Fruit fly (Drosophila melanogaster) whole organism, pupa: ENCODE measurements around the gene CG42258.

Experiments used
- EcR ChIP-seq: fragments of 200-800 bp; sonication (Bioruptor generic); optimal IDR thresholded peaks from 3 replicates; lab custom pipeline; 2019; ENCODE audit warnings: missing biosample characterization, missing genetic modification characterization, mild to moderate bottlenecking, moderate library complexity, missing genetic modification reagents
- Pif1A ChIP-seq: fragments of 200-800 bp; sonication (Bioruptor generic); optimal IDR thresholded peaks from 3 replicates; lab custom pipeline; 2016; ENCODE audit warnings: missing biosample characterization, missing genetic modification characterization
- Snoo ChIP-seq: fragments of 200-800 bp; sonication (Bioruptor generic); optimal IDR thresholded peaks from 3 replicates; lab custom pipeline; 2017; ENCODE audit warnings: missing biosample characterization, mild to moderate bottlenecking, missing genetic modification characterization, inconsistent platforms
- gl ChIP-seq: fragments of 200-800 bp; sonication (Bioruptor generic); optimal IDR thresholded peaks from 2 replicates; lab custom pipeline; 2018; ENCODE audit warnings: missing biosample characterization, mild to moderate bottlenecking, missing genetic modification characterization

DNA sequence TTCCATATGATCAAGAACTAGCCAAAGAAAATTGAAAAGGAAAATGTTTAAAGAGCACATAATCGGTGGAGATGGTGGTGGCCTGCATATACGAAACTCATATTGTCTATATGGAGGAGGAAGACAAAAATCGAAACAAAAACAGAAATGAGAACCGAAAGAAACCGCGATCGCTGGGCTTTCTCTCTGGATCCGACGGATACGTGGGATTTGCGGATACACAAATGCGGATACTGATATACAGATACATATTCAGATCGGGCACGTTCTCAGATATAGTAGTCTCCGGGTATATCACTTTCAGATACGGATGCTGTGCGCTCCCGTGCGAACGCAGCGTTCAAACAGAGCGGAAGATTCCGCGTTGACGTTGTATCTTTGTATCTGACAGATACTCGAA is 31.4 kb upstream of the CG42258 start, which contains the start of gene Pkcdelta:
- TF ChIP-seq gl (tag; lab: Kevin White, UChicago) (no peak), Pif1A (GFP tag; lab: Kevin White, UChicago) (no peak), EcR (no peak), Snoo (tag; lab: Kevin White, UChicago) (no peak)
